Worm (Caenorhabditis elegans): ENCODE results near the gene glr-2.

glr-2 gene

DNA sequence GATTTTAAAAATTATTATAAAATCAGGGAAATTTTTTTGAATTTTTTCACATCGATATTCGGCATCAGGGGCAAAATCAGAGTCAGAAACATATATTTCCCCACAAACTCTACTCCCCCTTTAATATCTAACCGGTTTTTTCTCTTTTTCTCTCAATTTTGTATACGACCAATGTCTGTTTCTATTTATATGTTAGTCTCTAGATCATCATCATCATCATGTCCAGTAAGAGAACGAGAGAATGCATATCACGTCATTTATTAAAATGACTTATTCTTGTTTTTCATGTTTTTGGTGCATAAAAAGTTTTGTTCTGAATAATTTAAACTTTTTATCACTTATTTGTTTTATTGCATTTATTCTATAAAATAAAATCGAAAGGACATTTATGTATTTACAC is 7.8 kb upstream of the glr-2 start:
- no peak for TF ChIP-seq B0310.2 (tag; optimal IDR thresholded peaks at IDR 0.05)
- no peak for TF ChIP-seq pes-1 (GFP tag; IDR thresholded peaks at IDR 0.05)
- TF ChIP-seq ceh-13 (GFP tag; optimal IDR thresholded peaks at IDR 0.05) = no peak

- TF ChIP-seq hmg-4 (GFP tag; optimal IDR thresholded peaks at IDR 0.05) (no peak), tbx-37 (GFP tag; conservative IDR thresholded peaks at IDR 0.05) (no peak), ceh-13 (GFP tag; optimal IDR thresholded peaks at IDR 0.05) (no peak), ceh-36 (tag; optimal IDR thresholded peaks at IDR 0.05) (no peak), tbx-11 (GFP tag; IDR thresholded peaks at IDR 0.05) (no peak)
Observed at ce11 chrIII:7150162-7150561, 5.4 kb upstream of the glr-2 start.

- TF ChIP-seq F13C5.2 (tag; optimal IDR thresholded peaks at IDR 0.05) = no peak
- no peak for TF ChIP-seq aly-1 (tag; optimal IDR thresholded peaks at IDR 0.05)
- TF ChIP-seq pes-1 (GFP tag; IDR thresholded peaks at IDR 0.05) = no peak
Observed at ce11 chrIII:7148191-7148590, 3.4 kb upstream of the glr-2 start.

ce11 chrIII:7146341-7146740 is 1.6 kb upstream of the glr-2 start:
- TF ChIP-seq tbx-11 (GFP tag; IDR thresholded peaks at IDR 0.05) = no peak
- TF ChIP-seq B0310.2 (tag; optimal IDR thresholded peaks at IDR 0.05) = no peak
- TF ChIP-seq scrt-1 (GFP tag; IDR thresholded peaks at IDR 0.05) = no peak
- TF ChIP-seq pes-1 (GFP tag; IDR thresholded peaks at IDR 0.05) = no peak
- no peak for TF ChIP-seq tra-4 (tag; optimal IDR thresholded peaks at IDR 0.05)
- TF ChIP-seq aly-1 (tag; optimal IDR thresholded peaks at IDR 0.05) = no peak
- no peak for TF ChIP-seq sea-1 (GFP tag; conservative IDR thresholded peaks at IDR 0.05)

DNA sequence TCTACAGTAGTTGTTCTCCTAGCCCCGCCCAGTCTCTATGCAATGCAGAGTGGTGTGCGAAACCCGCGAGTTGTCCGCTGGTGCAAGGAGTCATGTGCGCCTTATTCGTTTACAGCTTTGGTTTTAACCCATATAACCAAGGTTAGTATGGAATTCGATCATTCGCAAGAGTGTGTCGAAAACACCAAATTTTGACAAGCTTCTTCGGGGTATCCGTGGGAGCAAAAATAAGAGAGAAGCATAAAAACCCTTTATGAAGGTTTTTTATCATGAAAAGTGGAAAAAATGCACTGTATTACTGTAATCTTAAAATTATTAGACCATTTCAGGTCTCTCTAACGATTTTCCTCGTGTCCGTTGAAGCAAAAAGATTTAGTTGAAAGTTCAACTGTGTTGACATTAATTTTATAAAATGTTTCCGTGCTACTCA is 2.6 kb downstream of the glr-2 start:
- TF ChIP-seq pes-1 (GFP tag; IDR thresholded peaks at IDR 0.05) (peak; percentile 53; the same call in 1 of the 2 replicates), ama-1 (optimal IDR thresholded peaks at IDR 0.05) (peak; percentile 90), hnd-1 (tag; optimal IDR thresholded peaks at IDR 0.05) (no peak)

DNA sequence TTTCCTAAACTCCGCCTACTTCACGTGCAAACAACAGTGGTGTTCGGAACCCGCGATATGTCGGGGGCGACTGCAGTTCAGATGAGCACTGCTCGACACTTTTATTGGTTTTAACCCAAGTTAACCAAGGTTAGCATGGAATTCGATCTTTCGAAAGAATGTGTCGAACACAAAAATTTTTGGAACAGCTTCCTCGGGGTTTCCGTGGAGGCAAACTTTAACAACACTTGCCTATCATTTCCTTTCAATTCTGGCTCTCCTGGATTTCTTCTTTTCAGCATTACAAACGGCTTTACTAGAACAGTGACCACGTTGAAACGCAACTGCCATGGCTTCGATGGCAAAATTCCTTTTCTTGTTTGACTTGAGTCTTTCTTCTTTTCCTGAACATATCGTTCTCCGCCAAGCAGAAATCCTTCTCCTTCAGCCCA is 3.5 kb downstream of the glr-2 start:
- TF ChIP-seq ama-1 (optimal IDR thresholded peaks at IDR 0.05) (peak; percentile 94), hmg-4 (GFP tag; optimal IDR thresholded peaks at IDR 0.05) (peak; percentile 8), tbx-37 (GFP tag; conservative IDR thresholded peaks at IDR 0.05) (no peak)

DNA sequence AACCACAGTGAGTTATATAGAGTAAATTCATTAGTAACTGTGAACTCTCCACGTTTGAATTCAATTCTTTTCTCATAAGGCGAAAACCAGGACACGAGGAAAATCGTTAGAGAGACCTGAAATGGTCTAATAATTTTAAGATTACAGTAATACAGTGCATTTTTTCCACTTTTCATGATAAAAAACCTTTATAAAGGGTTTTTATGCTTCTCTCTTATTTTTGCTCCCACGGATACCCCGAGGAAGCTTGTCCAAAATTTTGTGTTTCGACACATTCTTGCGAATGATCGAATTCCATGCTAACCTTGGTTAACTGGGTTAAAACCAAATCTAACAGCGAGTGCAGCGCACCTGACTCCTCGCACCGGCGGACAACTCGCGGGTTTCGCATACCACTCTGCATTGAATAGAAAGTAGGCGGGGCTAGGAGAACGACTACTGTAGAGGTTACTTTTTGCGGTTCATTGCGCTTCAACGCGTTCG is 4.5 kb downstream of the glr-2 start:
- TF ChIP-seq ama-1 (optimal IDR thresholded peaks at IDR 0.05) = peak; percentile 76
- no peak for TF ChIP-seq tra-4 (tag; optimal IDR thresholded peaks at IDR 0.05)

DNA sequence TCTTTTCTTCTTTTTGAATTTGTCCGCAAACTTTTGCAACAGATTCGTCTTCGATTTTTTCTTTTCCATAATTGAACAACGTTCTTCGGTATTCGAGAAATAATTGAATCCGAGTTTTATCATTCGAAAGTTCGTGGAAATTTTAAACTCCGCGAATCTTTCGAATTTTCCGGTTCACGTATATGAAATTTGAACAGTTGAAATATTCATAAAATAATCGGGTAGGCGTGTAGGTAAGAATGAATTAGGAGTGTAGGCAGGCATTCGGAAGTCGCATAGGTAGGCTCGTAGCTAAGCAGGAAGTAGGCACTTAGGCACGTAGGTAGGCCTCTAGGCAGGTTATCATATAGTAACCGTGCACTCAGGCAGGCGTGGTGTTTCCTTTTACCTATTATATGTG is 6.6 kb downstream of the glr-2 start, which contains the start of gene B0280.11:
Gene B0280.11 (minus strand): TSS at position 101 of the 400 bp plus-strand sequence.
- TF ChIP-seq tbx-11 (GFP tag; IDR thresholded peaks at IDR 0.05) (no peak), tra-4 (tag; optimal IDR thresholded peaks at IDR 0.05) (no peak), B0310.2 (tag; optimal IDR thresholded peaks at IDR 0.05) (no peak), ets-7 (tag; optimal IDR thresholded peaks at IDR 0.05) (no peak), hmbx-1 (tag; optimal IDR thresholded peaks at IDR 0.05) (no peak), flt-1 (GFP tag; IDR thresholded peaks at IDR 0.05) (no peak), ama-1 (optimal IDR thresholded peaks at IDR 0.05) (no peak), ceh-13 (GFP tag; optimal IDR thresholded peaks at IDR 0.05) (no peak), pes-1 (GFP tag; IDR thresholded peaks at IDR 0.05) (no peak), aly-1 (tag; optimal IDR thresholded peaks at IDR 0.05) (no peak), ceh-36 (tag; optimal IDR thresholded peaks at IDR 0.05) (no peak)

DNA sequence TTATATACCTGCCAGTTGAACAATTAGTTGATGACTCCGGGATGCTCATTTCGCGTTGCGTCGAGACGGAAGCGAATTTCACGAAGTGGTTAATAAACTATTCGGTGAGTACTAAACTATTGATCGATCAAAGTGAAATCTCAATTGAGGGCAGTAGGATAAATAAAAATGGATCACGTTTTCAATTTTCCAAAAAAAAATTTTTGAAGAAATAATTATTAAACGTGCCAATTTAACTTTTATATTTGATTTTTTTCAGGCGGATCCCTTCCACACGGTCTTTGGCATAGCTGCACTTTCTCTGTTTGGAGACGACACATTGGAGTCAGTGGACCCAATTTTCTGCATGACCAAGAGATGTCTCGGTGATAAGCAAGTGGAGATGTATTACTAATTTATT is 8.7 kb downstream of the glr-2 start, which contains the start of gene B0280.17:
Gene B0280.17 (minus strand): TSS at position 101 of the 400 bp plus-strand sequence.
- TF ChIP-seq scrt-1 (GFP tag; IDR thresholded peaks at IDR 0.05) = no peak
- no peak for TF ChIP-seq tbx-11 (GFP tag; IDR thresholded peaks at IDR 0.05)
- no peak for TF ChIP-seq ets-7 (tag; optimal IDR thresholded peaks at IDR 0.05)
- TF ChIP-seq ama-1 (optimal IDR thresholded peaks at IDR 0.05) = no peak
- no peak for TF ChIP-seq pes-1 (GFP tag; IDR thresholded peaks at IDR 0.05)
- TF ChIP-seq B0310.2 (tag; optimal IDR thresholded peaks at IDR 0.05) = no peak
- no peak for TF ChIP-seq hmbx-1 (tag; optimal IDR thresholded peaks at IDR 0.05)
- no peak for TF ChIP-seq ceh-36 (tag; optimal IDR thresholded peaks at IDR 0.05)
- TF ChIP-seq F13C5.2 (tag; optimal IDR thresholded peaks at IDR 0.05) = no peak
- TF ChIP-seq ceh-13 (GFP tag; optimal IDR thresholded peaks at IDR 0.05) = no peak
- no peak for TF ChIP-seq sea-1 (GFP tag; conservative IDR thresholded peaks at IDR 0.05)
- no peak for TF ChIP-seq hnd-1 (tag; optimal IDR thresholded peaks at IDR 0.05)
- TF ChIP-seq tra-4 (tag; optimal IDR thresholded peaks at IDR 0.05) = no peak
- no peak for TF ChIP-seq hmg-4 (GFP tag; optimal IDR thresholded peaks at IDR 0.05)
- TF ChIP-seq tbx-37 (GFP tag; conservative IDR thresholded peaks at IDR 0.05) = no peak
- no peak for TF ChIP-seq aly-1 (tag; optimal IDR thresholded peaks at IDR 0.05)
- no peak for TF ChIP-seq flt-1 (GFP tag; IDR thresholded peaks at IDR 0.05)

DNA sequence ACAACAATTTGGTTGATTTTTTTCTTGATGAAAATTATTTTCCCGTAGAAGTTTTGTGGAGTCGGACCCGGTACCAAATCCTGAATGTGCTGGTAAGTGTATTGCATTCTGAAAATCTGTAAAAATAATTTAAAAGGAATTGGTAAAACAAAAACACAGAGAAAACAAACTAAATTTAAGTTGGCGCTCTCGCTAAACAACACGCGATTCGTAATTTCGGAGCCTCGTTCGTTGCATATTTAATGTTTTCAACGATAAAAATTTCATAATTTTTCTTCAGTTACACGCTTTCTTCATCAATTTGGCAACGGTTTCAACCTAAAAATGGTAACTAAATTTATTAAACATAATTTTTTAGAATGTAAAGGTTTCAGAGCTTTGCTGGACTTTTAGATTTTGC is 11.2 kb downstream of the glr-2 start, which contains the start of the genes pot-1 and ggtb-1:
Gene pot-1 (minus strand): TSS at position 120 of the 400 bp plus-strand sequence.
Gene ggtb-1 (plus strand): TSS at position 208 of the 400 bp plus-strand sequence.
- TF ChIP-seq ama-1 (optimal IDR thresholded peaks at IDR 0.05) = no peak
- TF ChIP-seq tra-4 (tag; optimal IDR thresholded peaks at IDR 0.05) = no peak
- no peak for TF ChIP-seq hmg-4 (GFP tag; optimal IDR thresholded peaks at IDR 0.05)
- TF ChIP-seq ets-7 (tag; optimal IDR thresholded peaks at IDR 0.05) = no peak
- no peak for TF ChIP-seq ceh-13 (GFP tag; optimal IDR thresholded peaks at IDR 0.05)
- TF ChIP-seq hnd-1 (tag; optimal IDR thresholded peaks at IDR 0.05) = no peak
- TF ChIP-seq B0310.2 (tag; optimal IDR thresholded peaks at IDR 0.05) = no peak

Data from whole organism, early embryonic.